Worm (Caenorhabditis elegans) whole organism, young adult: ENCODE results near the gene klp-4.
A peak's percentile ranks its signal among the peaks of the same experiment; 100 is the strongest.

ENCODE experiments used
- B0019.2 ChIP-seq: fragments of 200-800 bp; sonication (Bioruptor generic); conservative IDR thresholded peaks from 2 replicates; pipeline ENCODE4 v1.3.6; 2022; ENCODE audit warnings: missing genetic modification reagents, missing genetic modification characterization, missing compliant biosample characterization
- B0261.1 ChIP-seq: sonication (generic microtip); optimal IDR thresholded peaks from 2 replicates; lab custom pipeline; 2016; ENCODE audit warnings: mild to moderate bottlenecking, missing genetic modification characterization, moderate library complexity, missing compliant biosample characterization
- F10E7.11 ChIP-seq: sonication (generic microtip); optimal IDR thresholded peaks from 2 replicates; lab custom pipeline; 2017; ENCODE audit warnings: mild to moderate bottlenecking, missing genetic modification characterization, moderate library complexity, missing compliant biosample characterization
- F33H1.4 ChIP-seq: fragments of 200-800 bp; sonication (Bioruptor generic); IDR thresholded peaks from 2 replicates; pipeline ENCODE4 v1.3.6; 2022; ENCODE audit warnings: missing genetic modification reagents, missing genetic modification characterization, missing compliant biosample characterization
- F57A8.1 ChIP-seq: fragments of 200-800 bp; sonication (Bioruptor generic); optimal IDR thresholded peaks from 2 replicates; lab custom pipeline; 2018; ENCODE audit warnings: mild to moderate bottlenecking, missing genetic modification characterization, moderate library complexity, missing compliant biosample characterization
- T26A5.8 ChIP-seq: sonication (generic microtip); optimal IDR thresholded peaks from 2 replicates; lab custom pipeline; 2016; ENCODE audit warnings: missing genetic modification characterization, missing compliant biosample characterization
- Y56A3A.18 ChIP-seq: fragments of 200-800 bp; sonication (Bioruptor generic); IDR thresholded peaks from 2 replicates; pipeline ENCODE4 v1.3.6; 2022; ENCODE audit warnings: missing genetic modification reagents, missing genetic modification characterization, missing compliant biosample characterization
- ama-1 ChIP-seq, 3 experiments: fragments of 150-350 bp in 1 of 3; sonication (generic microtip) in 2 of 3; optimal IDR thresholded peaks; 2 replicates each; lab custom pipeline; 2014 to 2018; ENCODE audit warnings: missing biosample characterization in 2 of 3, missing genetic modification characterization in 2 of 3, missing genetic modification reagents in 2 of 3
- aptf-2 ChIP-seq: fragments of 200-800 bp; sonication (Bioruptor generic); conservative IDR thresholded peaks from 2 replicates; pipeline ENCODE4 v1.3.6; 2022; ENCODE audit warnings: missing genetic modification reagents, missing genetic modification characterization, missing compliant biosample characterization
- attf-3 ChIP-seq: fragments of 200-800 bp; sonication (Bioruptor generic); conservative IDR thresholded peaks from 2 replicates; pipeline ENCODE4 v1.3.6; 2022; ENCODE audit warnings: missing genetic modification reagents, missing genetic modification characterization, missing compliant biosample characterization
- attf-5 ChIP-seq: fragments of 200-800 bp; sonication (Bioruptor generic); optimal IDR thresholded peaks from 2 replicates; lab custom pipeline; 2018; ENCODE audit warnings: mild to moderate bottlenecking, missing genetic modification characterization, missing compliant biosample characterization
- bed-1 ChIP-seq: fragments of 200-800 bp; sonication (Bioruptor generic); IDR thresholded peaks from 2 replicates; pipeline ENCODE4 v1.3.6; 2022; ENCODE audit warnings: missing genetic modification reagents, missing genetic modification characterization, missing compliant biosample characterization
- ceh-91 ChIP-seq: fragments of 200-800 bp; sonication (Bioruptor generic); IDR thresholded peaks from 2 replicates; pipeline ENCODE4 v1.3.6; 2022; ENCODE audit warnings: missing genetic modification reagents, missing genetic modification characterization, missing compliant biosample characterization
- dox-1 ChIP-seq: fragments of 200-800 bp; sonication (Bioruptor generic); IDR thresholded peaks from 2 replicates; pipeline ENCODE4 v1.3.6; 2022; ENCODE audit warnings: missing genetic modification reagents, missing genetic modification characterization, missing compliant biosample characterization
- dpff-1 ChIP-seq: sonication (generic microtip); optimal IDR thresholded peaks from 2 replicates; lab custom pipeline; 2017; ENCODE audit warnings: mild to moderate bottlenecking, missing genetic modification characterization, missing compliant biosample characterization
- egl-18 ChIP-seq: fragments of 200-800 bp; sonication (Bioruptor generic); IDR thresholded peaks from 2 replicates; pipeline ENCODE4 v1.3.6; 2022; ENCODE audit warnings: missing genetic modification reagents, missing genetic modification characterization, missing compliant biosample characterization
- egl-44 ChIP-seq: fragments of 200-800 bp; sonication (Bioruptor generic); IDR thresholded peaks from 2 replicates; pipeline ENCODE4 v1.3.6; 2022; ENCODE audit warnings: missing genetic modification reagents, missing genetic modification characterization, missing compliant biosample characterization
- ets-4 ChIP-seq: fragments of 200-800 bp; sonication (Bioruptor generic); optimal IDR thresholded peaks from 2 replicates; lab custom pipeline; 2018; ENCODE audit warnings: mild to moderate bottlenecking, missing genetic modification characterization, missing compliant biosample characterization
- gei-17 ChIP-seq: fragments of 200-800 bp; sonication (Bioruptor generic); optimal IDR thresholded peaks from 2 replicates; lab custom pipeline; 2018; ENCODE audit warnings: mild to moderate bottlenecking, missing genetic modification characterization, missing compliant biosample characterization
- hlh-12 ChIP-seq: sonication (generic microtip); optimal IDR thresholded peaks from 2 replicates; lab custom pipeline; 2016; ENCODE audit warnings: missing genetic modification characterization, missing compliant biosample characterization
- hmg-20 ChIP-seq: fragments of 200-800 bp; sonication (Bioruptor generic); IDR thresholded peaks from 2 replicates; pipeline ENCODE4 v1.3.6; 2022; ENCODE audit warnings: missing genetic modification reagents, missing genetic modification characterization, missing compliant biosample characterization
- lin-35 ChIP-seq, 3 experiments: fragments of 150-350 bp in 2 of 3; sonication (generic microtip) in 1 of 3; optimal IDR thresholded peaks; 2 replicates each; lab custom pipeline; 2014 to 2018; ENCODE audit warnings: missing biosample characterization in 3 of 3, missing genetic modification characterization in 3 of 3, missing genetic modification reagents in 3 of 3
- lsl-1 ChIP-seq: fragments of 200-800 bp; sonication (Bioruptor generic); optimal IDR thresholded peaks from 2 replicates; lab custom pipeline; 2018; ENCODE audit warnings: mild to moderate bottlenecking, missing genetic modification characterization, moderate library complexity, missing compliant biosample characterization
- madf-3 ChIP-seq: fragments of 200-800 bp; sonication (Bioruptor generic); IDR thresholded peaks from 2 replicates; pipeline ENCODE4 v1.3.6; 2022; ENCODE audit warnings: missing genetic modification reagents, missing genetic modification characterization, missing compliant biosample characterization
- nfya-1 ChIP-seq: sonication (generic microtip); optimal IDR thresholded peaks from 2 replicates; lab custom pipeline; 2017; ENCODE audit warnings: antibody characterized with exemption, missing compliant biosample characterization, missing genetic modification characterization, borderline replicate concordance; ENCODE audit not compliant: insufficient read depth
- nfyb-1 ChIP-seq: fragments of 200-800 bp; sonication (Bioruptor generic); IDR thresholded peaks from 2 replicates; pipeline ENCODE4 v1.3.6; 2022; ENCODE audit warnings: missing genetic modification reagents, missing genetic modification characterization, missing compliant biosample characterization
- nhr-80 ChIP-seq: sonication (generic microtip); optimal IDR thresholded peaks from 2 replicates; lab custom pipeline; 2016; ENCODE audit warnings: missing genetic modification characterization, missing compliant biosample characterization
- rcor-1 ChIP-seq: fragments of 200-800 bp; sonication (Bioruptor generic); IDR thresholded peaks from 2 replicates; pipeline ENCODE4 v1.3.6; 2022; ENCODE audit warnings: missing genetic modification reagents, missing genetic modification characterization, missing compliant biosample characterization
- tlf-1 ChIP-seq: fragments of 200-800 bp; sonication (Bioruptor generic); optimal IDR thresholded peaks from 2 replicates; lab custom pipeline; 2018; ENCODE audit warnings: mild to moderate bottlenecking, missing genetic modification characterization, missing compliant biosample characterization
- unc-62 ChIP-seq: fragments of 150-350 bp; optimal IDR thresholded peaks from 2 replicates; lab custom pipeline; 2014; ENCODE audit warnings: missing biosample characterization, missing genetic modification reagents, missing genetic modification characterization
- ztf-25 ChIP-seq: fragments of 200-800 bp; sonication (Bioruptor generic); IDR thresholded peaks from 2 replicates; pipeline ENCODE4 v1.3.6; 2022; ENCODE audit warnings: missing genetic modification reagents, missing genetic modification characterization, missing compliant biosample characterization

Gene klp-4

ce11 chrX:3153133-3153532, 25.4 kb downstream of the klp-4 start (continued):
- TF ChIP-seq Y56A3A.18 (GFP tag; lab: Robert Waterston, UW) (no peak), dpff-1 (tag; lab: Kevin White, UChicago) (no peak), nhr-80 (tag; lab: Kevin White, UChicago) (peak; percentile 96), aptf-2 (GFP tag; lab: Robert Waterston, UW) (no peak), lsl-1 (GFP tag; lab: Kevin White, UChicago) (no peak), rcor-1 (no peak), T26A5.8 (tag; lab: Kevin White, UChicago) (no peak), F10E7.11 (tag; lab: Kevin White, UChicago) (no peak), B0261.1 (tag; lab: Kevin White, UChicago) (no peak), ets-4 (peak; percentile 18)
- TF ChIP-seq, all 124 proteins: peak for 7

ce11 chrX:3152361-3152760, 26.1 kb downstream of the klp-4 start, which contains the start of gene bbln-1:
bbln-1 (minus strand) TSS chrX:3152461.
- TF ChIP-seq ztf-25 (no peak), bed-1 (GFP tag; lab: Robert Waterston, UW) (no peak), egl-18 (GFP tag; lab: Robert Waterston, UW) (no peak), T26A5.8 (tag; lab: Kevin White, UChicago) (no peak), lsl-1 (GFP tag; lab: Kevin White, UChicago) (no peak), lin-35 (GFP tag; optimal IDR thresholded peaks at IDR 0.05; lab: Kevin White, UChicago) (no peak)
- TF ChIP-seq, all 124 proteins: peak for 0

DNA sequence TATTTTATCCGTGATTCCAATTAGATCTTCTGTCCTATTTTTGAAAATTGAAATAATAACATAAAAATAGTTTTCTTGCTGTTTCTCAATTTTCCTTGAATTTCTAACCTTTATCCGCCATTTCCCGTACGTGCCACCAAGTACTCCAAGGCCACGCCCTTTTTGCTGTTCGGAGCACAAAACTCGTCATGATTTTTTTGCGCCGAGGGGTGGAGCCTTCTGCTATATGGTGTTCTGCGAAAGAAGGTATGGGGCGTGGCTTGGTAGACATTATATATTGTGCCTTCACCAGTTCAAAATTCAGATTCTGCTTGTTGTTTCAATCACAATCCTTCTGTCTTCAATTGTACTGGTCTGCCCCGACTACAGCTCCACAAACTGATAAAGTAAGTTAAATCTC, 33.2 kb downstream of the klp-4 start, which contains the start of gene C15C7.4:
Gene C15C7.4, plus strand, starts transcription at position 301 of the 400 bp plus-strand sequence.
- no peak for TF ChIP-seq madf-3 (GFP tag; lab: Robert Waterston, UW)
- TF ChIP-seq F57A8.1 (GFP tag; lab: Kevin White, UChicago), result no peak
- TF ChIP-seq Y56A3A.18 (GFP tag; lab: Robert Waterston, UW), result no peak
- TF ChIP-seq attf-3, result no peak
- no peak for TF ChIP-seq nfya-1 (tag; lab: Kevin White, UChicago)
- TF ChIP-seq nfyb-1 (GFP tag; lab: Robert Waterston, UW), result no peak
- TF ChIP-seq hlh-12, result no peak
- TF ChIP-seq T26A5.8 (tag; lab: Kevin White, UChicago), result no peak
- no peak for TF ChIP-seq tlf-1
- no peak for TF ChIP-seq B0019.2 (GFP tag; lab: Robert Waterston, UW)
- TF ChIP-seq, all 124 proteins: peak for 0

ce11 chrX:3141704-3142103, 36.8 kb downstream of the klp-4 start:
- TF ChIP-seq unc-62 (no peak), nhr-80 (tag; lab: Kevin White, UChicago) (peak; percentile 9)
- TF ChIP-seq, all 124 proteins: peak for 1

- TF ChIP-seq bed-1 (GFP tag; lab: Robert Waterston, UW) (no peak), dox-1 (GFP tag; lab: Robert Waterston, UW) (no peak), attf-5 (no peak), ama-1 (optimal IDR thresholded peaks at IDR 0.05; lab: Kevin White, UChicago) (no peak), ama-1 (GFP tag; optimal IDR thresholded peaks at IDR 0.05; lab: Kevin White, UChicago) (no peak), unc-62 (no peak), hmg-20 (GFP tag; lab: Robert Waterston, UW) (no peak)
These were observed 38.8 kb downstream of the klp-4 start for ce11 chrX:3139516-3140301.

ce11 chrX:3135186-3135585, 43.3 kb downstream of the klp-4 start, which contains the start of gene K10B3.1:
K10B3.1 (plus strand) TSS chrX:3135486.
- TF ChIP-seq F33H1.4 (GFP tag; lab: Robert Waterston, UW) (no peak), egl-44 (GFP tag; lab: Robert Waterston, UW) (no peak), ceh-91 (GFP tag; lab: Robert Waterston, UW) (no peak), gei-17 (no peak)
- TF ChIP-seq, all 124 proteins: peak for 0
